Fruit fly (Drosophila melanogaster) whole organism, embryonic: ENCODE measurements around the gene ana1.

Experiments
- ATbp ChIP-seq: fragments of 200-800 bp; sonication (Bioruptor generic); optimal IDR thresholded peaks from 2 replicates; lab custom pipeline; 2017; ENCODE audit warnings: missing biosample characterization, mild to moderate bottlenecking, missing genetic modification characterization, missing genetic modification reagents
- CG10147 ChIP-seq: fragments of 200-800 bp; sonication (Bioruptor generic); optimal IDR thresholded peaks from 2 replicates; lab custom pipeline; 2019; ENCODE audit warnings: missing biosample characterization, mild to moderate bottlenecking, missing genetic modification characterization, moderate library complexity
- CG11723 ChIP-seq: fragments of 200-800 bp; sonication (Bioruptor generic); optimal IDR thresholded peaks from 2 replicates; lab custom pipeline; 2017; ENCODE audit warnings: missing biosample characterization, mild to moderate bottlenecking, missing genetic modification characterization
- CG15073 ChIP-seq: fragments of 200-800 bp; sonication (Bioruptor generic); optimal IDR thresholded peaks from 2 replicates; lab custom pipeline; 2016; ENCODE audit warnings: missing biosample characterization, missing genetic modification characterization
- CG1529 ChIP-seq: fragments of 200-800 bp; sonication (Bioruptor generic); optimal IDR thresholded peaks from 3 replicates; lab custom pipeline; 2018; ENCODE audit warnings: missing biosample characterization, missing genetic modification characterization
- CG18262 ChIP-seq: fragments of 200-800 bp; optimal IDR thresholded peaks from 3 replicates; lab custom pipeline; 2019; ENCODE audit warnings: missing biosample characterization, mild to moderate bottlenecking, missing genetic modification characterization, moderate library complexity
- CG2116 ChIP-seq: fragments of 200-800 bp; sonication (Bioruptor generic); optimal IDR thresholded peaks from 3 replicates; lab custom pipeline; 2018; ENCODE audit warnings: missing biosample characterization, mild to moderate bottlenecking, missing genetic modification characterization
- CG2875 ChIP-seq: fragments of 200-800 bp; sonication (Bioruptor generic); optimal IDR thresholded peaks from 2 replicates; lab custom pipeline; 2017; ENCODE audit warnings: missing biosample characterization, mild to moderate bottlenecking, missing genetic modification characterization, missing genetic modification reagents
- CG34224 ChIP-seq: fragments of 200-800 bp; sonication (Bioruptor generic); IDR thresholded peaks from 3 replicates; pipeline ENCODE4 v1.3.6; 2022; ENCODE audit warnings: missing biosample characterization, missing genetic modification characterization; ENCODE audit not compliant: partially characterized antibody
- CG4328 ChIP-seq: fragments of 200-800 bp; sonication (Bioruptor generic); optimal IDR thresholded peaks from 3 replicates; lab custom pipeline; 2017; ENCODE audit warnings: missing biosample characterization, missing genetic modification reagents, missing genetic modification characterization
- CG4854 ChIP-seq: fragments of 200-800 bp; sonication (Bioruptor generic); optimal IDR thresholded peaks from 2 replicates; lab custom pipeline; 2016; ENCODE audit warnings: missing biosample characterization, missing genetic modification characterization, inconsistent platforms
- CG6254 ChIP-seq: fragments of 200-800 bp; sonication (Bioruptor generic); optimal IDR thresholded peaks from 3 replicates; lab custom pipeline; 2017; ENCODE audit warnings: mild to moderate bottlenecking, missing biosample characterization, missing genetic modification reagents, missing genetic modification characterization
- CG9727 ChIP-seq: fragments of 200-800 bp; sonication (Bioruptor generic); optimal IDR thresholded peaks from 3 replicates; lab custom pipeline; 2017; ENCODE audit warnings: missing biosample characterization, mild to moderate bottlenecking, missing genetic modification characterization
- CoRest ChIP-seq: fragments of 200-800 bp; sonication (Bioruptor generic); optimal IDR thresholded peaks from 3 replicates; lab custom pipeline; 2018; ENCODE audit warnings: missing biosample characterization, mild to moderate bottlenecking, missing genetic modification characterization, moderate library complexity
- D19A ChIP-seq: fragments of 200-800 bp; optimal IDR thresholded peaks from 3 replicates; lab custom pipeline; 2019; ENCODE audit warnings: missing biosample characterization, mild to moderate bottlenecking, missing genetic modification characterization, moderate library complexity
- Dek ChIP-seq: fragments of 200-800 bp; sonication (Bioruptor generic); optimal IDR thresholded peaks from 3 replicates; lab custom pipeline; 2019; ENCODE audit warnings: missing biosample characterization, mild to moderate bottlenecking, missing genetic modification characterization, moderate library complexity
- HLH3B ChIP-seq: fragments of 200-800 bp; sonication (Bioruptor generic); IDR thresholded peaks from 2 replicates; pipeline ENCODE4 v1.3.6; 2022; ENCODE audit warnings: missing biosample characterization, missing genetic modification characterization
- Hr78 ChIP-seq, 2 experiments: fragments of 200-800 bp in 1 of 2; fragments of >200 bp in 1 of 2; sonication (Bioruptor generic) in 1 of 2; optimal IDR thresholded peaks; 2 replicates each; lab custom pipeline; 2017 to 2019; ENCODE audit warnings: missing biosample characterization in 2 of 2, missing genetic modification characterization in 2 of 2, mild to moderate bottlenecking in 1 of 2, moderate library complexity in 1 of 2
- Myb ChIP-seq: fragments of 200-800 bp; sonication (Bioruptor generic); optimal IDR thresholded peaks from 2 replicates; lab custom pipeline; 2016; ENCODE audit warnings: missing biosample characterization, missing genetic modification characterization
- Nf-YA ChIP-seq: fragments of 200-800 bp; sonication (Bioruptor generic); IDR thresholded peaks from 2 replicates; pipeline ENCODE4 v1.3.6; 2022; ENCODE audit warnings: missing biosample characterization, missing genetic modification characterization
- Optix ChIP-seq: fragments of 200-800 bp; sonication (Bioruptor generic); IDR thresholded peaks from 3 replicates; pipeline ENCODE4 v1.3.6; 2022; ENCODE audit warnings: missing biosample characterization, missing genetic modification characterization
- Rx ChIP-seq: fragments of 200-800 bp; sonication (Bioruptor generic); IDR thresholded peaks from 2 replicates; pipeline ENCODE4 v1.3.6; 2022; ENCODE audit warnings: missing biosample characterization, missing genetic modification characterization
- ac ChIP-seq: fragments of 200-800 bp; sonication (Bioruptor generic); optimal IDR thresholded peaks from 3 replicates; lab custom pipeline; 2017; ENCODE audit warnings: missing biosample characterization, mild to moderate bottlenecking, missing genetic modification characterization
- al ChIP-seq: fragments of 200-800 bp; sonication (Bioruptor generic); IDR thresholded peaks from 2 replicates; pipeline ENCODE4 v1.3.6; 2022; ENCODE audit warnings: missing biosample characterization, missing genetic modification characterization
- cad ChIP-seq: fragments of >200 bp; optimal IDR thresholded peaks from 2 replicates; lab custom pipeline; 2017; ENCODE audit warnings: missing biosample characterization, missing genetic modification characterization
- ci ChIP-seq: fragments of 200-800 bp; sonication (Bioruptor generic); IDR thresholded peaks from 3 replicates; pipeline ENCODE4 v1.3.6; 2022; ENCODE audit warnings: missing biosample characterization, missing genetic modification characterization
- dimm ChIP-seq: fragments of 200-800 bp; sonication (Bioruptor generic); IDR thresholded peaks from 2 replicates; pipeline ENCODE4 v1.3.6; 2022; ENCODE audit warnings: missing biosample characterization, missing genetic modification characterization
- gce ChIP-seq: fragments of 200-800 bp; sonication (Bioruptor generic); IDR thresholded peaks from 3 replicates; pipeline ENCODE4 v1.3.6; 2022; ENCODE audit warnings: missing biosample characterization, missing genetic modification characterization
- gcm2 ChIP-seq: fragments of 200-800 bp; sonication (Bioruptor generic); optimal IDR thresholded peaks from 2 replicates; lab custom pipeline; 2016; ENCODE audit warnings: missing biosample characterization, missing genetic modification characterization
- hbn ChIP-seq: fragments of 200-800 bp; sonication (Bioruptor generic); IDR thresholded peaks from 2 replicates; pipeline ENCODE4 v1.3.6; 2022; ENCODE audit warnings: missing biosample characterization, missing genetic modification characterization; ENCODE audit not compliant: partially characterized antibody
- knrl ChIP-seq: fragments of 200-800 bp; sonication (Bioruptor generic); IDR thresholded peaks from 3 replicates; pipeline ENCODE4 v1.3.6; 2022; ENCODE audit warnings: missing biosample characterization, missing genetic modification characterization; ENCODE audit not compliant: partially characterized antibody
- lab ChIP-seq: fragments of 200-800 bp; sonication (Bioruptor generic); optimal IDR thresholded peaks from 3 replicates; lab custom pipeline; 2017; ENCODE audit warnings: missing biosample characterization, missing genetic modification characterization, mild to moderate bottlenecking, moderate library complexity, missing genetic modification reagents
- lbe ChIP-seq: fragments of 200-800 bp; sonication (Bioruptor generic); optimal IDR thresholded peaks from 2 replicates; lab custom pipeline; 2016; ENCODE audit warnings: missing biosample characterization, mild to moderate bottlenecking, missing genetic modification characterization
- lola ChIP-seq, 3 experiments: fragments of >200 bp in 2 of 3; fragments of 200-800 bp in 1 of 3; sonication (Bioruptor generic) in 1 of 3; optimal IDR thresholded peaks; 2 replicates each; lab custom pipeline; 2017 to 2019; ENCODE audit warnings: missing biosample characterization in 3 of 3, missing genetic modification characterization in 3 of 3, mild to moderate bottlenecking in 1 of 3, moderate library complexity in 1 of 3
- mld ChIP-seq: fragments of 200-800 bp; sonication (Bioruptor generic); IDR thresholded peaks from 3 replicates; pipeline ENCODE4 v1.3.6; 2022; ENCODE audit warnings: missing biosample characterization, missing genetic modification characterization; ENCODE audit not compliant: partially characterized antibody
- peb ChIP-seq: fragments of 200-800 bp; sonication (Bioruptor generic); IDR thresholded peaks from 2 replicates; pipeline ENCODE4 v1.3.6; 2022; ENCODE audit warnings: missing biosample characterization, missing genetic modification characterization
- pfk ChIP-seq: fragments of 200-800 bp; sonication (Bioruptor generic); optimal IDR thresholded peaks from 2 replicates; lab custom pipeline; 2018; ENCODE audit warnings: missing biosample characterization, mild to moderate bottlenecking, missing genetic modification characterization, moderate library complexity
- pho ChIP-seq: fragments of 200-800 bp; sonication (Bioruptor generic); optimal IDR thresholded peaks from 2 replicates; lab custom pipeline; 2016; ENCODE audit warnings: missing biosample characterization, missing genetic modification characterization
- pros ChIP-seq: fragments of 200-800 bp; sonication (Bioruptor generic); optimal IDR thresholded peaks from 3 replicates; lab custom pipeline; 2019; ENCODE audit warnings: missing biosample characterization, mild to moderate bottlenecking, missing genetic modification characterization, moderate library complexity
- salm ChIP-seq: fragments of 200-800 bp; sonication (Bioruptor generic); optimal IDR thresholded peaks from 2 replicates; lab custom pipeline; 2018; ENCODE audit warnings: missing biosample characterization, mild to moderate bottlenecking, missing genetic modification characterization
- shn ChIP-seq: fragments of 200-800 bp; sonication (Bioruptor generic); optimal IDR thresholded peaks from 3 replicates; lab custom pipeline; 2016; ENCODE audit warnings: missing biosample characterization, missing genetic modification characterization
- so ChIP-seq: fragments of 200-800 bp; sonication (Bioruptor generic); IDR thresholded peaks from 3 replicates; pipeline ENCODE4 v1.3.6; 2022; ENCODE audit warnings: missing biosample characterization, missing genetic modification characterization
- sr ChIP-seq: fragments of 200-800 bp; sonication (Bioruptor generic); IDR thresholded peaks from 3 replicates; pipeline ENCODE4 v1.3.6; 2022; ENCODE audit warnings: missing biosample characterization, missing genetic modification characterization
- ssp ChIP-seq: fragments of 200-800 bp; sonication (Bioruptor generic); IDR thresholded peaks from 2 replicates; pipeline ENCODE4 v1.3.6; 2022; ENCODE audit warnings: missing biosample characterization, missing genetic modification characterization
- tgo ChIP-seq: fragments of 200-800 bp; sonication (Bioruptor generic); IDR thresholded peaks from 3 replicates; pipeline ENCODE4 v1.3.6; 2022; ENCODE audit warnings: missing biosample characterization, missing genetic modification characterization
- toy ChIP-seq: fragments of 200-800 bp; sonication (Bioruptor generic); IDR thresholded peaks from 2 replicates; pipeline ENCODE4 v1.3.6; 2022; ENCODE audit warnings: missing biosample characterization, missing genetic modification characterization
- trh ChIP-seq: fragments of 200-800 bp; sonication (Bioruptor generic); optimal IDR thresholded peaks from 2 replicates; lab custom pipeline; 2016; ENCODE audit warnings: missing biosample characterization, missing genetic modification characterization
- twi ChIP-seq: fragments of 200-800 bp; optimal IDR thresholded peaks from 2 replicates; lab custom pipeline; 2019; ENCODE audit warnings: missing biosample characterization, mild to moderate bottlenecking, missing genetic modification characterization, moderate library complexity
- wor ChIP-seq: fragments of 200-800 bp; sonication (Bioruptor generic); IDR thresholded peaks from 2 replicates; pipeline ENCODE4 v1.3.6; 2022; ENCODE audit warnings: missing biosample characterization, missing genetic modification characterization
- yki ChIP-seq: fragments of >200 bp; optimal IDR thresholded peaks from 3 replicates; lab custom pipeline; 2018
- z ChIP-seq: fragments of 200-800 bp; sonication (Bioruptor generic); IDR thresholded peaks from 3 replicates; pipeline ENCODE4 v1.3.6; 2022; ENCODE audit warnings: missing biosample characterization, missing genetic modification characterization

The ana1 gene

dm6 chr3R:24585042-24585698 is 54.8 kb downstream of the ana1 start, which contains the start of the genes CG13625 and mld (continued):
- TF ChIP-seq CG15073 (GFP tag; lab: Kevin White, UChicago) (no peak), pho (no peak), Myb (GFP tag; lab: Kevin White, UChicago) (no peak), CG9727 (GFP tag; lab: Kevin White, UChicago) (peak; percentile 6), cad (no peak), Nf-YA (GFP tag; lab: Robert Waterston, UW) (no peak), al (no peak), pfk (GFP tag; lab: Kevin White, UChicago) (no peak), CG2875 (no peak), CG11723 (GFP tag; lab: Kevin White, UChicago) (no peak), CG1529 (GFP tag; lab: Kevin White, UChicago) (no peak), toy (GFP tag; lab: Robert Waterston, UW) (no peak), mld (GFP tag; lab: Robert Waterston, UW) (no peak), lola (GFP tag; optimal IDR thresholded peaks at IDR 0.05; lab: Kevin White, UChicago) (no peak), Dek (tag; lab: Kevin White, UChicago) (no peak), salm (tag; lab: Kevin White, UChicago) (no peak), z (GFP tag; lab: Robert Waterston, UW) (no peak), twi (tag; lab: Kevin White, UChicago) (no peak), CG2116 (peak; percentile 49), Optix (GFP tag; lab: Robert Waterston, UW) (no peak), HLH3B (GFP tag; lab: Robert Waterston, UW) (no peak), Hr78 (GFP tag; optimal IDR thresholded peaks at IDR 0.05; lab: Kevin White, UChicago) (no peak), hbn (GFP tag; lab: Robert Waterston, UW) (no peak), tgo (GFP tag; lab: Robert Waterston, UW) (no peak), lbe (GFP tag; lab: Kevin White, UChicago) (no peak), dimm (GFP tag; lab: Robert Waterston, UW) (no peak), gcm2 (GFP tag; lab: Kevin White, UChicago) (no peak), pros (GFP tag; lab: Kevin White, UChicago) (no peak), shn (GFP tag; lab: Kevin White, UChicago) (peak; percentile 7), CG34224 (no peak), yki (no peak), CG4328 (GFP tag; lab: Kevin White, UChicago) (no peak), peb (GFP tag; lab: Robert Waterston, UW) (no peak), knrl (GFP tag; lab: Robert Waterston, UW) (no peak), sr (GFP tag; lab: Robert Waterston, UW) (no peak), so (no peak), D19A (tag; lab: Kevin White, UChicago) (no peak), gce (GFP tag; lab: Robert Waterston, UW) (no peak), Rx (GFP tag; lab: Robert Waterston, UW) (no peak), CG18262 (tag; lab: Kevin White, UChicago) (peak; percentile 2), ci (GFP tag; lab: Robert Waterston, UW) (no peak), CG10147 (GFP tag; lab: Kevin White, UChicago) (no peak), trh (GFP tag; lab: Kevin White, UChicago) (no peak), CG6254 (GFP tag; lab: Kevin White, UChicago) (no peak), lab (GFP tag; lab: Kevin White, UChicago) (no peak), ac (no peak), CoRest (tag; lab: Kevin White, UChicago) (peak; percentile 57), ATbp (GFP tag; lab: Kevin White, UChicago) (no peak), wor (no peak), ssp (GFP tag; lab: Robert Waterston, UW) (no peak), CG4854 (peak; percentile 10)
